Worm (Caenorhabditis elegans): ENCODE data around the gene pho-11.

Gene pho-11

DNA sequence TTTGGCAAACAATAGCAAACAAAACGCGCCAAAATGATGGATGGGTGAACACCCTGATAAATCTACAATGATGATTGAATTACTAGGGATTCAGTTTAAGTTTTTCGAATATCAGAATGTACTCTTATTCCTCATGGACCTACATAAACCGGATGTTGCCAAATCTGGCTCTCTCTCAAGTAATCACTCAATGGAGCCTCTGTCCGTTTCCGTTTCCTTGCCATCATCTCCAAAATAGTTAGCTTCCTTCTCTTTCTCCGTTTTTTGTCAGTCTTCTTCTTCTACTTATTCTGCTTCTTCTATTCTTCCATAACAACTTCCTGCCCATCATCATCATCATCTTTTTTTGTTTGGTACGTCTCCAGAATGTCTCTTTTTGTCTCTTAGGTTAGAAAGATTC, 33.7 kb downstream of the pho-11 start:
- TF ChIP-seq tbx-2 (tag; optimal IDR thresholded peaks at IDR 0.05) (peak; percentile 37), tlp-1 (tag; optimal IDR thresholded peaks at IDR 0.05) (no peak)

DNA sequence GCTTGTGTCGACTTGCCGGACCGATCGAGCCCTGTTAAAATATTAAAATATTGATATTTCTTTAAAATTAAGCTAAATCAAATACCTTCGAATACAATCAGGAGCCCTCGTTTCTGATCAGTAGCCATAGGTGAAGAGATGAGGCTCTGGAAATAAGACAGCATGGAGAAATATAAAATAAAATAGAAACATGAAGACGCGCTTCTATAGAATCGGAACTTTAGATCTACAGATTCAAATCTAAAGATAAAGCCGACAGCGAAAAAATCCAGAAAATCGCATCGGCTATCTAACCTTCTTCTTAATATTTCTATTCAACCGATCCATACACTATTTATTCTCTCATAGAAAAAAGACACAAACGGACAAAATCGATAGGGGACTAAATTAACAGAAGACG, 35.3 kb downstream of the pho-11 start, which contains the start of gene dtmk-1:
Gene dtmk-1, minus strand, starts transcription at position 146 of the 400 bp plus-strand sequence.
- TF ChIP-seq elt-2 (tag; optimal IDR thresholded peaks at IDR 0.05) (peak; percentile 4), unc-62 (GFP tag; optimal IDR thresholded peaks at IDR 0.05) (no peak), efl-1 (optimal IDR thresholded peaks at IDR 0.05) (no peak), efl-1 (GFP tag; optimal IDR thresholded peaks at IDR 0.05 in 1 of 2) (peak in 1 of 2 experiments; percentile 86), nhr-85 (tag) (peak; percentile 57), grh-1 (GFP tag; IDR thresholded peaks at IDR 0.05) (no peak), nhr-90 (tag; optimal IDR thresholded peaks at IDR 0.05; ENCODE audit: poor library complexity) (peak; percentile 3), fkh-8 (tag; optimal IDR thresholded peaks at IDR 0.05) (no peak)

DNA sequence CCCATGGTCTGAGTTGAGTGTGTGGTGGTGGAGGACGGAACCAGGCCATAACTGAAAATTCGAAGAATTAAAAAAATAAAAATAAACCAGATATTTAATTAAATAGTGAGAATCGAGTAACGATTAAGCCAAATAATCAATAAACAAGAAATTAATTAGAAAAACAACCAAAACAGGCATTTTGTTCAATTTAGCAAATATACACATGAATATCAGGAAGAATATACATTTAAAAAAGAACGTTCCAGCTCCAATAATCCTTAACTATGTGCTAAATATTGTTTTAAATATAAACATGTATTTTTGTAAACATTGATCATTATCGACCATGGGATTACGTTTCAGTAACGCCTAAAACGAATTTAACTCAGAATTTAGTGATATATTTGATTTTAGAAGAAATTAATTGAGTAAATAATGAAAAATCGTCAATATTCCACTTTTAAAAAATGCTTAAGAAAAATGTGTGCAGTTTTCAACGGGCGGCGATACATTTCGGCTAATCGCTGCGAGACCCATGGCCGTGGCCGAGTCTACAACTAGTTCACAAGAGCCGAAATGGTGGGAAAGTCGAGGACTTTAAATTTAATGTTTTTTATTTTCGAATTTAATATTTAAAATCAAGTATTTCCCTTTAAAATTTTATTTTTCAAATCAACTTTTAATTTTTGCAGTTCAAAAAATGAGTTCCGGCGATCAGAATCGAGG, 36.5 kb downstream of the pho-11 start, which contains the start of the genes R53.4 and psf-1:
Gene R53.4, minus strand, starts transcription at position 51 of the 708 bp plus-strand sequence.
Gene psf-1, plus strand, starts transcription at position 675 of the 708 bp plus-strand sequence.
- TF ChIP-seq nhr-47 (tag; optimal IDR thresholded peaks at IDR 0.05) = peak; percentile 69
- peak; percentile 63 for TF ChIP-seq ceh-90 (tag; optimal IDR thresholded peaks at IDR 0.05)
- peak; percentile 75 for TF ChIP-seq snu-23 (GFP tag; optimal IDR thresholded peaks at IDR 0.05)
- TF ChIP-seq irx-1 (tag; optimal IDR thresholded peaks at IDR 0.05) = peak; percentile 53
- TF ChIP-seq pax-3 (tag; optimal IDR thresholded peaks at IDR 0.05) = peak; percentile 33
- peak; percentile 15 for TF ChIP-seq aha-1 (tag; optimal IDR thresholded peaks at IDR 0.05)
- TF ChIP-seq isw-1 (GFP tag; IDR thresholded peaks at IDR 0.05) = peak; percentile 59
- TF ChIP-seq skn-1 (tag; optimal IDR thresholded peaks at IDR 0.05) = peak; percentile 83
- peak; percentile 86 for TF ChIP-seq lir-3 (tag; optimal IDR thresholded peaks at IDR 0.05; ENCODE audit: poor library complexity)
- TF ChIP-seq egl-13 (tag; optimal IDR thresholded peaks at IDR 0.05) = peak; percentile 43
- peak in 1 of 6 experiments; percentile 72 for TF ChIP-seq elt-3 (tag; optimal IDR thresholded peaks at IDR 0.05)
- TF ChIP-seq lin-15B (tag; optimal IDR thresholded peaks at IDR 0.05) = peak; percentile 54
- TF ChIP-seq mep-1 (tag; optimal IDR thresholded peaks at IDR 0.05) = peak; percentile 76
- TF ChIP-seq nhr-11 (tag; optimal IDR thresholded peaks at IDR 0.05) = no peak
- TF ChIP-seq nhr-12 (tag; optimal IDR thresholded peaks at IDR 0.05) = no peak
- no peak for TF ChIP-seq alr-1 (tag; optimal IDR thresholded peaks at IDR 0.05; ENCODE audit: borderline replicate concordance)
- no peak for TF ChIP-seq nhr-28 (tag; optimal IDR thresholded peaks at IDR 0.05)
- TF ChIP-seq nhr-90 (tag; optimal IDR thresholded peaks at IDR 0.05; ENCODE audit: poor library complexity) = peak; percentile 46
- TF ChIP-seq jun-1 (tag; optimal IDR thresholded peaks at IDR 0.05) = no peak
- TF ChIP-seq lin-35 (GFP tag; optimal IDR thresholded peaks at IDR 0.05) = peak; percentile 87 to 92
- TF ChIP-seq mdl-1 (tag; optimal IDR thresholded peaks at IDR 0.05) = peak in 1 of 2 experiments; percentile 24
- peak; percentile 53 for TF ChIP-seq fkh-8 (tag; optimal IDR thresholded peaks at IDR 0.05)
- TF ChIP-seq C04F5.9 (tag; optimal IDR thresholded peaks at IDR 0.05) = peak; percentile 14
- peak; percentile 19 for TF ChIP-seq dsc-1 (tag; optimal IDR thresholded peaks at IDR 0.05)
- peak; percentile 53 for TF ChIP-seq lin-13 (GFP tag; optimal IDR thresholded peaks at IDR 0.05)
- TF ChIP-seq swsn-7 (tag; optimal IDR thresholded peaks at IDR 0.05) = peak; percentile 58
- peak in 2 of 3 experiments; percentile 28 to 48 for TF ChIP-seq ceh-82 (tag; optimal IDR thresholded peaks at IDR 0.05)
- no peak for TF ChIP-seq sox-4 (tag; optimal IDR thresholded peaks at IDR 0.05)
- TF ChIP-seq blmp-1 (tag; optimal IDR thresholded peaks at IDR 0.05) = peak; percentile 62
- no peak for TF ChIP-seq nhr-237 (tag; optimal IDR thresholded peaks at IDR 0.05)
- peak; percentile 72 for TF ChIP-seq tbx-2 (tag; optimal IDR thresholded peaks at IDR 0.05)
- peak; percentile 25 for TF ChIP-seq nhr-77 (tag; optimal IDR thresholded peaks at IDR 0.05)
- peak; percentile 81 for TF ChIP-seq nhr-71 (tag; optimal IDR thresholded peaks at IDR 0.05)
- no peak for TF ChIP-seq ets-5 (GFP tag; IDR thresholded peaks at IDR 0.05)
- no peak for TF ChIP-seq ceh-88 (GFP tag; IDR thresholded peaks at IDR 0.05)
- TF ChIP-seq vab-15 (tag; optimal IDR thresholded peaks at IDR 0.05) = peak; percentile 37
- TF ChIP-seq ceh-63 (GFP tag; optimal IDR thresholded peaks at IDR 0.05) = no peak
- TF ChIP-seq lsy-2 (tag; optimal IDR thresholded peaks at IDR 0.05) = peak; percentile 80 to 88
- peak; percentile 91 for TF ChIP-seq rnt-1 (tag; optimal IDR thresholded peaks at IDR 0.05)
- TF ChIP-seq unc-98 (GFP tag; IDR thresholded peaks at IDR 0.05) = no peak
- TF ChIP-seq ztf-11 (tag; optimal IDR thresholded peaks at IDR 0.05) = peak in 1 of 2 experiments; percentile 57

Data from whole organism, L1 larva.